Fruit fly (Drosophila melanogaster) whole organism, prepupa: Measurements from ENCODE around the gene CG3009.

Experiments
- Blimp-1 ChIP-seq: fragments of 200-800 bp; sonication (Bioruptor generic); optimal IDR thresholded peaks from 3 replicates; lab custom pipeline; 2017; ENCODE audit warnings: missing biosample characterization, missing genetic modification characterization, mild to moderate bottlenecking, moderate library complexity, missing genetic modification reagents
- CG11294 ChIP-seq: fragments of 200-800 bp; sonication (Bioruptor generic); IDR thresholded peaks from 2 replicates; pipeline ENCODE4 v1.3.6; 2022; ENCODE audit warnings: missing biosample characterization, missing genetic modification characterization
- CG11902 ChIP-seq: fragments of 200-800 bp; sonication (Bioruptor generic); optimal IDR thresholded peaks from 3 replicates; lab custom pipeline; 2016; ENCODE audit warnings: missing biosample characterization, missing genetic modification characterization
- CG7368 ChIP-seq: fragments of 200-800 bp; sonication (Bioruptor generic); optimal IDR thresholded peaks from 3 replicates; lab custom pipeline; 2016; ENCODE audit warnings: missing biosample characterization, missing genetic modification characterization
- CG8319 ChIP-seq: fragments of 200-800 bp; sonication (Bioruptor generic); optimal IDR thresholded peaks from 3 replicates; lab custom pipeline; 2016; ENCODE audit warnings: missing biosample characterization, missing genetic modification characterization
- Gug ChIP-seq: fragments of 200-800 bp; sonication (Bioruptor generic); IDR thresholded peaks from 2 replicates; pipeline ENCODE4 v1.3.6; 2022; ENCODE audit warnings: missing biosample characterization, missing genetic modification characterization
- Hr4 ChIP-seq: fragments of 200-800 bp; sonication (Bioruptor generic); optimal IDR thresholded peaks from 3 replicates; lab custom pipeline; 2016; ENCODE audit warnings: missing biosample characterization, missing genetic modification characterization
- Smox ChIP-seq: fragments of 200-800 bp; sonication (Bioruptor generic); optimal IDR thresholded peaks from 3 replicates; lab custom pipeline; 2016; ENCODE audit warnings: missing biosample characterization, missing genetic modification characterization
- Sox14 ChIP-seq: fragments of 200-800 bp; sonication (Bioruptor generic); optimal IDR thresholded peaks from 3 replicates; lab custom pipeline; 2016; ENCODE audit warnings: missing biosample characterization, missing genetic modification characterization
- dac ChIP-seq: fragments of 200-800 bp; sonication (Bioruptor generic); optimal IDR thresholded peaks from 2 replicates; lab custom pipeline; 2017; ENCODE audit warnings: missing biosample characterization, mild to moderate bottlenecking, missing genetic modification characterization
- ss ChIP-seq, 2 experiments: fragments of 200-800 bp; sonication (Bioruptor generic); optimal IDR thresholded peaks; 2 replicates in 1 of 2; 3 replicates in 1 of 2; lab custom pipeline; 2017 to 2018; ENCODE audit warnings: mild to moderate bottlenecking in 2 of 2, missing biosample characterization in 2 of 2, missing genetic modification characterization in 2 of 2, moderate library complexity in 1 of 2

DNA sequence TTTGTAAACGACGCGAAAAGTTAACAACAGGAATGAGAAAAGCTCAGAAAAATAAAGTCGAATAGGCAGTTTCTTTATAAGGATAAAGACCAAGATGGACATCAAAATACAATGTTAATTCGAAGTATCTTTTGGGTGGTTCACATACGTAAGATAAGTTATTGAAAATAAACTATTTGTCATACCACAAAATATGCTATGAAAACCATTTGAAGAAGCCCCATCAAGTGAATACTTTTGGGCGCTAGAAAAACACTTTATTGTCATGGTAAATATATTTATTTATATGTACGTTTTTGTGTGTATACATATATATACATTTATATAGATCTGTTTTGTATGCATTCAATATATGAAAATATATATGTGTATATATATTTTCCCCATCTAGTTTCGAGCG lies 8.6 kb downstream of the CG3009 start:
- no peak for TF ChIP-seq dac (GFP tag; lab: Kevin White, UChicago)
- TF ChIP-seq CG11294 (GFP tag; lab: Robert Waterston, UW) = no peak
- no peak for TF ChIP-seq CG7368 (GFP tag; lab: Kevin White, UChicago)
- TF ChIP-seq ss (GFP tag; optimal IDR thresholded peaks at IDR 0.05; lab: Kevin White, UChicago) = no peak
- TF ChIP-seq CG8319 = no peak
- TF ChIP-seq Smox = no peak
- TF ChIP-seq CG11902 (GFP tag; lab: Kevin White, UChicago) = no peak
- no peak for TF ChIP-seq Gug (GFP tag; lab: Robert Waterston, UW)
- TF ChIP-seq Hr4 (GFP tag; lab: Kevin White, UChicago) = no peak
- TF ChIP-seq Blimp-1 (GFP tag; lab: Kevin White, UChicago) = no peak
- TF ChIP-seq Sox14 (GFP tag; lab: Kevin White, UChicago) = no peak
